Fruit fly (Drosophila melanogaster): ENCODE results near the gene CG13046.

DNA sequence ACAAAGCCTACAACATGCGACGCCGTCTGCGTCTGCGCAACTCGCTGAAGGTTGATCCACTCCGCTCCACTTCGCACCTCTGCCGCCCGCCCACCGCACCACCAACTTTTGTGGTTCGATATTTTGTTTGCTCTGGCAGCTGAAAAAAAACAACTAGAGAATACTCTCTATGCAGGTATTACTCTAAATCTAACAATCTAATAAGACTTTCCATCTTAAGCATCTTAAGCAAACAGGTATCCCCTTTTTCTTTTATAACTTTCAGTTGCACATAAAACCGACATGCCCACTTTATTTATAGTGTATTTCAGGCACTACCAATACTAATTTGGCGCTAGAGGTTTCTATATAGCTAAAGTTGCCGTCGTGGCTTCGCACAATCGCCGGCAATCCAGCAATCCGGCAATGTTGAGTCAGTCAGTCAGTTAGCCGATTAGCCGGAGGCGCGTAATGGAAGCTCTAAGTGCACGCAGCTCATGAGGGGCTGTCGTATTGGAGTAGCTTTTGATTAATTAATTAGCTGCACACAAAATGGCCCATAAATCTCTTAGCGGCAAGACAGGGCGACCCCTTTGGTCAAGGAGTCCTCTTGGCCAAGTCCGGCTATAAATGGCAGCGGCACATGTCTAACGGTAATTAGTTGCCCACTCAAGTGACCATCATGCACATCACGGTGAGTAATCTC is 40.1 kb upstream of the CG13046 start, which contains the start of gene CG13058:
- TF ChIP-seq dmrt93B (GFP tag; optimal IDR thresholded peaks at IDR 0.05) = no peak
- TF ChIP-seq Sp1 (GFP tag; optimal IDR thresholded peaks at IDR 0.05) = no peak
- TF ChIP-seq br (GFP tag; optimal IDR thresholded peaks at IDR 0.05) = no peak
- TF ChIP-seq h (GFP tag; optimal IDR thresholded peaks at IDR 0.05) = no peak
- TF ChIP-seq CG9705 (GFP tag; optimal IDR thresholded peaks at IDR 0.05) = no peak
- no peak for TF ChIP-seq OdsH (GFP tag; optimal IDR thresholded peaks at IDR 0.05)
- TF ChIP-seq fru (GFP tag; optimal IDR thresholded peaks at IDR 0.05) = no peak
- TF ChIP-seq sage (GFP tag; optimal IDR thresholded peaks at IDR 0.05) = no peak
- no peak for TF ChIP-seq Hr83 (GFP tag; optimal IDR thresholded peaks at IDR 0.05; ENCODE audit: poor library complexity, severe bottlenecking)
- no peak for TF ChIP-seq psq (GFP tag; optimal IDR thresholded peaks at IDR 0.05)

Data from whole organism, wandering third instar larva.